Worm (Caenorhabditis elegans): ENCODE results near the gene upb-1.

DNA sequence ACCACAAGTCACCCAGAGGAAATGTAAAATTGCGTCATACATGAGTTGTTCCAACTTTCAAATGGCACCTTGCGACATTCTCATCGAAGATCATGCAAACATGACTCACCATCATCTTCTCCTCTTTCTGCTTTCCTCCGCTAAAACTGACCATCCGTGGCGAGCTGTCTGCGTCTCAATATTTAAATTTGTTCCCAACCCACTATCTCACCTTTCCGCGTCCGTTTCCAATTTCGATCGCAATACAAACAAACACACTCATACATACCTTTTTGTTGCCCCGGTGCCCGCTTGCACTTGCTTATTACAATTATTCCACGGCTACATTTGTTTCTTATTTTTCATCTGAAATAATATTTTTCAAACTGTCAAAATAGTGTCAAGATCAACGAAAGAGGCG, 29.2 kb downstream of the upb-1 start, which contains the start of gene nmgp-1:
- TF ChIP-seq C34B4.2 (tag; optimal IDR thresholded peaks at IDR 0.05) (no peak), blmp-1 (tag; optimal IDR thresholded peaks at IDR 0.05) (no peak), mdl-1 (tag; optimal IDR thresholded peaks at IDR 0.05) (no peak), jun-1 (tag; optimal IDR thresholded peaks at IDR 0.05) (no peak), lin-15B (tag; optimal IDR thresholded peaks at IDR 0.05) (no peak), ceh-63 (GFP tag; optimal IDR thresholded peaks at IDR 0.05) (no peak), unc-62 (GFP tag; optimal IDR thresholded peaks at IDR 0.05) (no peak), nhr-77 (tag; optimal IDR thresholded peaks at IDR 0.05) (no peak), dpl-1 (GFP tag; optimal IDR thresholded peaks at IDR 0.05) (no peak), rnt-1 (tag; optimal IDR thresholded peaks at IDR 0.05) (no peak), pag-3 (tag; optimal IDR thresholded peaks at IDR 0.05; ENCODE audit: borderline replicate concordance, insufficient read depth) (no peak), nhr-12 (tag; optimal IDR thresholded peaks at IDR 0.05) (no peak)
